Fruit fly (Drosophila melanogaster) whole organism, prepupa: ENCODE results near the gene CG43901.
A peak's percentile ranks its signal among the peaks of the same experiment; 100 is the strongest.

ENCODE experiments used
- CG10631 ChIP-seq: fragments of 200-800 bp; sonication (Bioruptor generic); optimal IDR thresholded peaks from 2 replicates; lab custom pipeline; 2016; ENCODE audit warnings: missing biosample characterization, missing genetic modification characterization
- CG10669 ChIP-seq: fragments of 200-800 bp; sonication (Bioruptor generic); optimal IDR thresholded peaks from 3 replicates; lab custom pipeline; 2018; ENCODE audit warnings: missing biosample characterization, mild to moderate bottlenecking, missing genetic modification characterization, moderate library complexity
- CG11294 ChIP-seq: fragments of 200-800 bp; sonication (Bioruptor generic); IDR thresholded peaks from 2 replicates; pipeline ENCODE4 v1.3.6; 2022; ENCODE audit warnings: missing biosample characterization, missing genetic modification characterization
- CG1621 ChIP-seq: fragments of 200-800 bp; sonication (Bioruptor generic); optimal IDR thresholded peaks from 3 replicates; lab custom pipeline; 2018; ENCODE audit warnings: missing biosample characterization, mild to moderate bottlenecking, missing genetic modification characterization
- CG16779 ChIP-seq: fragments of 200-800 bp; sonication (Bioruptor generic); optimal IDR thresholded peaks from 3 replicates; lab custom pipeline; 2017; ENCODE audit warnings: missing biosample characterization, mild to moderate bottlenecking, missing genetic modification characterization
- CG3032 ChIP-seq: fragments of 200-800 bp; optimal IDR thresholded peaks from 2 replicates; lab custom pipeline; 2019; ENCODE audit warnings: missing biosample characterization, mild to moderate bottlenecking, missing genetic modification characterization, moderate library complexity
- CG31627 ChIP-seq: fragments of 200-800 bp; sonication (Bioruptor generic); optimal IDR thresholded peaks from 3 replicates; lab custom pipeline; 2016; ENCODE audit warnings: missing biosample characterization, missing genetic modification characterization
- CG32006 ChIP-seq: fragments of 200-800 bp; sonication (Bioruptor generic); optimal IDR thresholded peaks from 3 replicates; lab custom pipeline; 2017; ENCODE audit warnings: missing biosample characterization, mild to moderate bottlenecking, missing genetic modification characterization
- CG34406 ChIP-seq: fragments of 200-800 bp; sonication (Bioruptor generic); optimal IDR thresholded peaks from 3 replicates; lab custom pipeline; 2016; ENCODE audit warnings: missing biosample characterization, missing genetic modification characterization
- CG3919 ChIP-seq: fragments of 200-800 bp; sonication (Bioruptor generic); optimal IDR thresholded peaks from 3 replicates; lab custom pipeline; 2016; ENCODE audit warnings: missing biosample characterization, missing genetic modification characterization
- CG4318 ChIP-seq: fragments of 200-800 bp; sonication (Bioruptor generic); optimal IDR thresholded peaks from 3 replicates; lab custom pipeline; 2017; ENCODE audit warnings: missing biosample characterization, mild to moderate bottlenecking, missing genetic modification characterization
- CG6163 ChIP-seq: fragments of 200-800 bp; sonication (Bioruptor generic); IDR thresholded peaks from 3 replicates; pipeline ENCODE4 v1.3.6; 2022; ENCODE audit warnings: missing biosample characterization, missing genetic modification characterization
- CG6276 ChIP-seq: fragments of 200-800 bp; sonication (Bioruptor generic); optimal IDR thresholded peaks from 2 replicates; lab custom pipeline; 2017; ENCODE audit warnings: missing biosample characterization, mild to moderate bottlenecking, missing genetic modification characterization
- CG6792 ChIP-seq: fragments of 200-800 bp; sonication (Bioruptor generic); optimal IDR thresholded peaks from 3 replicates; lab custom pipeline; 2016; ENCODE audit warnings: missing biosample characterization, missing genetic modification characterization
- CG6808 ChIP-seq: fragments of 200-800 bp; sonication (Bioruptor generic); optimal IDR thresholded peaks from 3 replicates; lab custom pipeline; 2017; ENCODE audit warnings: missing biosample characterization, missing genetic modification characterization, mild to moderate bottlenecking, moderate library complexity, missing genetic modification reagents
- CG7368 ChIP-seq: fragments of 200-800 bp; sonication (Bioruptor generic); optimal IDR thresholded peaks from 3 replicates; lab custom pipeline; 2016; ENCODE audit warnings: missing biosample characterization, missing genetic modification characterization
- CG8119 ChIP-seq: fragments of 200-800 bp; sonication (Bioruptor generic); IDR thresholded peaks from 3 replicates; pipeline ENCODE4 v1.3.6; 2022; ENCODE audit warnings: missing biosample characterization, missing genetic modification characterization
- CG8632 ChIP-seq: fragments of 200-800 bp; sonication (Bioruptor generic); optimal IDR thresholded peaks from 3 replicates; lab custom pipeline; 2016; ENCODE audit warnings: missing biosample characterization, missing genetic modification characterization
- CG9139 ChIP-seq: fragments of 200-800 bp; sonication (Bioruptor generic); optimal IDR thresholded peaks from 3 replicates; lab custom pipeline; 2017; ENCODE audit warnings: missing biosample characterization, mild to moderate bottlenecking, missing genetic modification characterization
- Eip78C ChIP-seq: fragments of 200-800 bp; sonication (Bioruptor generic); peaks from one replicate; lab custom pipeline; 2016; ENCODE audit warnings: missing biosample characterization, missing genetic modification characterization
- Eip93F ChIP-seq: fragments of 200-800 bp; sonication (Bioruptor generic); optimal IDR thresholded peaks from 2 replicates; lab custom pipeline; 2016; ENCODE audit warnings: missing biosample characterization, mild to moderate bottlenecking, missing genetic modification characterization
- Ets21C ChIP-seq: fragments of 200-800 bp; sonication (Bioruptor generic); optimal IDR thresholded peaks from 3 replicates; lab custom pipeline; 2016; ENCODE audit warnings: missing biosample characterization, missing genetic modification characterization
- Ets96B ChIP-seq: fragments of 200-800 bp; optimal IDR thresholded peaks from 2 replicates; lab custom pipeline; 2019; ENCODE audit warnings: missing biosample characterization, mild to moderate bottlenecking, missing genetic modification characterization, moderate library complexity
- Gug ChIP-seq: fragments of 200-800 bp; sonication (Bioruptor generic); IDR thresholded peaks from 2 replicates; pipeline ENCODE4 v1.3.6; 2022; ENCODE audit warnings: missing biosample characterization, missing genetic modification characterization
- Hr38 ChIP-seq: sonication (Bioruptor generic); optimal IDR thresholded peaks from 2 replicates; lab custom pipeline; 2016; ENCODE audit warnings: missing biosample characterization, missing genetic modification characterization
- Hr39 ChIP-seq: fragments of 200-800 bp; sonication (Bioruptor generic); optimal IDR thresholded peaks from 2 replicates; lab custom pipeline; 2016; ENCODE audit warnings: missing biosample characterization, missing genetic modification characterization
- Hr4 ChIP-seq: fragments of 200-800 bp; sonication (Bioruptor generic); optimal IDR thresholded peaks from 3 replicates; lab custom pipeline; 2016; ENCODE audit warnings: missing biosample characterization, missing genetic modification characterization
- Met ChIP-seq: fragments of 200-800 bp; sonication (Bioruptor generic); optimal IDR thresholded peaks from 3 replicates; lab custom pipeline; 2016; ENCODE audit warnings: missing biosample characterization, missing genetic modification characterization
- OdsH ChIP-seq: fragments of 200-800 bp; sonication (Bioruptor generic); optimal IDR thresholded peaks from 3 replicates; lab custom pipeline; 2016; ENCODE audit warnings: missing biosample characterization, missing genetic modification characterization
- Smox ChIP-seq: fragments of 200-800 bp; sonication (Bioruptor generic); optimal IDR thresholded peaks from 3 replicates; lab custom pipeline; 2016; ENCODE audit warnings: missing biosample characterization, missing genetic modification characterization
- Sox102F ChIP-seq: fragments of 200-800 bp; sonication (Bioruptor generic); optimal IDR thresholded peaks from 2 replicates; lab custom pipeline; 2016; ENCODE audit warnings: missing biosample characterization, mild to moderate bottlenecking, missing genetic modification characterization
- Sox14 ChIP-seq: fragments of 200-800 bp; sonication (Bioruptor generic); optimal IDR thresholded peaks from 3 replicates; lab custom pipeline; 2016; ENCODE audit warnings: missing biosample characterization, missing genetic modification characterization
- Sox15 ChIP-seq: fragments of 200-800 bp; sonication (Bioruptor generic); optimal IDR thresholded peaks from 3 replicates; lab custom pipeline; 2016; ENCODE audit warnings: missing biosample characterization, missing genetic modification characterization
- achi ChIP-seq: fragments of 200-800 bp; sonication (Bioruptor generic); optimal IDR thresholded peaks from 3 replicates; lab custom pipeline; 2016; ENCODE audit warnings: missing biosample characterization, missing genetic modification characterization
- acj6 ChIP-seq: fragments of 200-800 bp; sonication (Bioruptor generic); optimal IDR thresholded peaks from 3 replicates; lab custom pipeline; 2016; ENCODE audit warnings: missing biosample characterization, missing genetic modification characterization
- cyc ChIP-seq: fragments of 200-800 bp; sonication (Bioruptor generic); optimal IDR thresholded peaks from 3 replicates; lab custom pipeline; 2016; ENCODE audit warnings: missing biosample characterization, missing genetic modification characterization
- dac ChIP-seq: fragments of 200-800 bp; sonication (Bioruptor generic); optimal IDR thresholded peaks from 2 replicates; lab custom pipeline; 2017; ENCODE audit warnings: missing biosample characterization, mild to moderate bottlenecking, missing genetic modification characterization
- dsx ChIP-seq: fragments of 200-800 bp; optimal IDR thresholded peaks from 3 replicates; lab custom pipeline; 2019; ENCODE audit warnings: missing biosample characterization, mild to moderate bottlenecking, missing genetic modification characterization, moderate library complexity; ENCODE audit not compliant: poor library complexity, severe bottlenecking
- eg ChIP-seq: fragments of 200-800 bp; sonication (Bioruptor generic); IDR thresholded peaks from 3 replicates; pipeline ENCODE4 v1.3.6; 2022; ENCODE audit warnings: missing biosample characterization, missing genetic modification characterization
- esn ChIP-seq: fragments of 200-800 bp; sonication (Bioruptor generic); optimal IDR thresholded peaks from 2 replicates; lab custom pipeline; 2016; ENCODE audit warnings: missing biosample characterization, mild to moderate bottlenecking, missing genetic modification characterization, moderate library complexity
- fd85E ChIP-seq: fragments of 200-800 bp; sonication (Bioruptor generic); optimal IDR thresholded peaks from 3 replicates; lab custom pipeline; 2016; ENCODE audit warnings: missing biosample characterization, missing genetic modification characterization
- fkh ChIP-seq: fragments of 200-800 bp; sonication (Bioruptor generic); optimal IDR thresholded peaks from 3 replicates; lab custom pipeline; 2017; ENCODE audit warnings: missing biosample characterization, mild to moderate bottlenecking, missing genetic modification characterization, moderate library complexity
- lz ChIP-seq: fragments of 200-800 bp; sonication (Bioruptor generic); optimal IDR thresholded peaks from 3 replicates; lab custom pipeline; 2016; ENCODE audit warnings: missing biosample characterization, missing genetic modification characterization
- pdm3 ChIP-seq: fragments of 200-800 bp; sonication (Bioruptor generic); optimal IDR thresholded peaks from 3 replicates; lab custom pipeline; 2016; ENCODE audit warnings: missing biosample characterization, missing genetic modification characterization
- salr ChIP-seq, 2 experiments: fragments of 200-800 bp; sonication (Bioruptor generic); optimal IDR thresholded peaks; 3 replicates each; lab custom pipeline; 2016 to 2018; ENCODE audit warnings: missing biosample characterization in 2 of 2, missing genetic modification characterization in 2 of 2, mild to moderate bottlenecking in 1 of 2
- spab ChIP-seq: fragments of 200-800 bp; sonication (Bioruptor generic); optimal IDR thresholded peaks from 2 replicates; lab custom pipeline; 2017; ENCODE audit warnings: missing biosample characterization, mild to moderate bottlenecking, missing genetic modification characterization, missing genetic modification reagents
- ss ChIP-seq, 2 experiments: fragments of 200-800 bp; sonication (Bioruptor generic); optimal IDR thresholded peaks; 2 replicates in 1 of 2; 3 replicates in 1 of 2; lab custom pipeline; 2017 to 2018; ENCODE audit warnings: mild to moderate bottlenecking in 2 of 2, missing biosample characterization in 2 of 2, missing genetic modification characterization in 2 of 2, moderate library complexity in 1 of 2
- svp ChIP-seq: fragments of 200-800 bp; sonication (Bioruptor generic); peaks from one replicate; lab custom pipeline; 2016; ENCODE audit warnings: missing biosample characterization, missing genetic modification characterization
- topi ChIP-seq: fragments of 200-800 bp; sonication (Bioruptor generic); optimal IDR thresholded peaks from 3 replicates; lab custom pipeline; 2016; ENCODE audit warnings: missing biosample characterization, missing genetic modification characterization

CG43901 gene

dm6 chrX:10953240-10953639, 47.7 kb downstream of the CG43901 start (continued):
- TF ChIP-seq dsx (GFP tag; lab: Kevin White, UChicago) = no peak
- TF ChIP-seq CG11294 (GFP tag; lab: Robert Waterston, UW) = no peak
- no peak for TF ChIP-seq CG8632 (GFP tag; lab: Kevin White, UChicago)
- peak; percentile 68 for TF ChIP-seq dac (GFP tag; lab: Kevin White, UChicago)
- peak; percentile 81 for TF ChIP-seq Hr4 (GFP tag; lab: Kevin White, UChicago)

- TF ChIP-seq dsx (GFP tag; lab: Kevin White, UChicago) = no peak
- no peak for TF ChIP-seq spab (GFP tag; lab: Kevin White, UChicago)
- peak; percentile 27 for TF ChIP-seq esn (GFP tag; lab: Kevin White, UChicago)
- no peak for TF ChIP-seq CG11294 (GFP tag; lab: Robert Waterston, UW)
- TF ChIP-seq Smox (GFP tag; lab: Kevin White, UChicago) = peak; percentile 16
- TF ChIP-seq lz = peak; percentile 10
- TF ChIP-seq CG1621 (tag; lab: Kevin White, UChicago) = no peak
- no peak for TF ChIP-seq Hr38 (GFP tag; lab: Kevin White, UChicago)
- no peak for TF ChIP-seq Sox14 (GFP tag; lab: Kevin White, UChicago)
- no peak for TF ChIP-seq CG9139 (GFP tag; lab: Kevin White, UChicago)
- TF ChIP-seq CG8119 (GFP tag; lab: Robert Waterston, UW) = peak; percentile 70
- TF ChIP-seq topi (GFP tag; lab: Kevin White, UChicago) = peak; percentile 29
- no peak for TF ChIP-seq CG3032 (tag; lab: Kevin White, UChicago)
- no peak for TF ChIP-seq Eip93F
- TF ChIP-seq cyc (GFP tag; lab: Kevin White, UChicago) = no peak
- TF ChIP-seq salr (GFP tag; optimal IDR thresholded peaks at IDR 0.05; lab: Kevin White, UChicago) = peak in 1 of 2 experiments; percentile 30
- TF ChIP-seq CG4318 = peak; percentile 66
- TF ChIP-seq svp (GFP tag; lab: Kevin White, UChicago) = peak; percentile 24
- TF ChIP-seq CG8632 (GFP tag; lab: Kevin White, UChicago) = peak; percentile 15
- no peak for TF ChIP-seq CG10669 (GFP tag; lab: Kevin White, UChicago)
- peak; percentile 68 for TF ChIP-seq Hr4 (GFP tag; lab: Kevin White, UChicago)
- TF ChIP-seq CG3919 (GFP tag; lab: Kevin White, UChicago) = peak; percentile 60
- TF ChIP-seq CG6808 (GFP tag; lab: Kevin White, UChicago) = no peak
- TF ChIP-seq CG16779 (tag; lab: Kevin White, UChicago) = no peak
- no peak for TF ChIP-seq Ets96B
- peak; percentile 46 for TF ChIP-seq acj6
- TF ChIP-seq Hr39 (GFP tag; lab: Kevin White, UChicago) = peak; percentile 6
- peak; percentile 88 for TF ChIP-seq Eip78C (GFP tag; lab: Kevin White, UChicago)
- no peak for TF ChIP-seq fd85E (GFP tag; lab: Kevin White, UChicago)
- peak; percentile 54 for TF ChIP-seq OdsH (GFP tag; lab: Kevin White, UChicago)
- no peak for TF ChIP-seq CG6792 (GFP tag; lab: Kevin White, UChicago)
- no peak for TF ChIP-seq fkh (GFP tag; lab: Kevin White, UChicago)
- TF ChIP-seq Met = no peak
- TF ChIP-seq ss (GFP tag; optimal IDR thresholded peaks at IDR 0.05; lab: Kevin White, UChicago) = no peak
- peak; percentile 80 for TF ChIP-seq CG32006 (GFP tag; lab: Kevin White, UChicago)
- TF ChIP-seq Sox15 (GFP tag; lab: Kevin White, UChicago) = no peak
- TF ChIP-seq CG6163 (GFP tag; lab: Robert Waterston, UW) = no peak
- no peak for TF ChIP-seq CG7368
- TF ChIP-seq CG10631 = peak; percentile 3
- peak; percentile 51; the same call in 1 of the 3 replicates for TF ChIP-seq eg (GFP tag; lab: Robert Waterston, UW)
- TF ChIP-seq Ets21C (GFP tag; lab: Kevin White, UChicago) = no peak
- peak; percentile 54 for TF ChIP-seq pdm3 (GFP tag; lab: Kevin White, UChicago)
- TF ChIP-seq Gug (GFP tag; lab: Robert Waterston, UW) = no peak
- peak; percentile 41 for TF ChIP-seq dac (GFP tag; lab: Kevin White, UChicago)
- TF ChIP-seq Sox102F (GFP tag; lab: Kevin White, UChicago) = peak; percentile 14
- TF ChIP-seq CG6276 (GFP tag; lab: Kevin White, UChicago) = peak; percentile 67
- peak; percentile 47 for TF ChIP-seq achi (GFP tag; lab: Kevin White, UChicago)
- peak; percentile 39 for TF ChIP-seq CG34406 (GFP tag; lab: Kevin White, UChicago)
- TF ChIP-seq CG31627 (GFP tag; lab: Kevin White, UChicago) = no peak
Measured at dm6 chrX:10959912-10960311, 54.3 kb downstream of the CG43901 start.
